Fruit fly (Drosophila melanogaster): ENCODE results near the gene CG3323.
A peak's percentile ranks its signal among the peaks of the same experiment; 100 is the strongest.

CG3323 gene

dm6 chrX:5329266-5329898, 23.9 kb upstream of the CG3323 start, which contains the start of the genes CG3309 and XRCC1 (continued):
- TF ChIP-seq zen2 (GFP tag; IDR thresholded peaks at IDR 0.05; ENCODE audit: partially characterized antibody) (peak; percentile 42; the same call in 1 of the 3 replicates), TFAM (GFP tag; optimal IDR thresholded peaks at IDR 0.05) (no peak), CG7357 (GFP tag; IDR thresholded peaks at IDR 0.05) (peak; percentile 33; the same call in 1 of the 3 replicates), Hmr (GFP tag; optimal IDR thresholded peaks at IDR 0.05) (peak; percentile 53), zen (tag; optimal IDR thresholded peaks at IDR 0.05) (peak; percentile 41), CG17359 (tag; optimal IDR thresholded peaks at IDR 0.05) (peak; percentile 42), CG15269 (tag; optimal IDR thresholded peaks at IDR 0.05) (peak; percentile 50), sens (GFP tag) (peak; percentile 73), p53 (GFP tag; optimal IDR thresholded peaks at IDR 0.05) (no peak), HHEX (GFP tag; optimal IDR thresholded peaks at IDR 0.05) (peak; percentile 20), abd-A (tag; optimal IDR thresholded peaks at IDR 0.05) (no peak), CG10209 (GFP tag; optimal IDR thresholded peaks at IDR 0.05) (peak; percentile 46), E2f2 (GFP tag; IDR thresholded peaks at IDR 0.05) (0 out of 2 replicates have a peak, but pooled peaks have one; percentile 5), ranshi (GFP tag; IDR thresholded peaks at IDR 0.05) (peak; percentile 33; the same call in 1 of the 2 replicates), CG4282 (GFP tag; optimal IDR thresholded peaks at IDR 0.05) (no peak), CG11560 (tag; IDR thresholded peaks at IDR 0.05) (no peak), HLH3B (GFP tag; IDR thresholded peaks at IDR 0.05) (peak; percentile 28; the same call in 1 of the 2 replicates), CG8388 (GFP tag; optimal IDR thresholded peaks at IDR 0.05) (peak; percentile 33), CG31388 (GFP tag; optimal IDR thresholded peaks at IDR 0.05) (no peak), Lpt (GFP tag; optimal IDR thresholded peaks at IDR 0.05) (no peak), Sin3A (optimal IDR thresholded peaks at IDR 0.05) (no peak), CG14710 (tag; optimal IDR thresholded peaks at IDR 0.05) (peak; percentile 65), zfh1 (GFP tag; IDR thresholded peaks at IDR 0.05) (peak; percentile 45; the same call in 1 of the 3 replicates), CG7556 (GFP tag; optimal IDR thresholded peaks at IDR 0.05) (peak; percentile 8), emc (GFP tag; optimal IDR thresholded peaks at IDR 0.05) (no peak), Max (GFP tag; optimal IDR thresholded peaks at IDR 0.05) (peak; percentile 4), mld (GFP tag; IDR thresholded peaks at IDR 0.05; ENCODE audit: partially characterized antibody) (peak; percentile 64; the same call in 2 of the 3 replicates), CG32767 (GFP tag; IDR thresholded peaks at IDR 0.05) (no peak; the same call in 1 of the 2 replicates), stc (GFP tag; IDR thresholded peaks at IDR 0.05) (peak; percentile 48; the same call in 1 of the 2 replicates), onecut (GFP tag; IDR thresholded peaks at IDR 0.05) (no peak), CG6854 (GFP tag; optimal IDR thresholded peaks at IDR 0.05) (no peak), CG15696 (tag; optimal IDR thresholded peaks at IDR 0.05) (peak; percentile 42), CG12659 (GFP tag; optimal IDR thresholded peaks at IDR 0.05) (peak; percentile 60), sc (optimal IDR thresholded peaks at IDR 0.05) (no peak), sc (GFP tag; optimal IDR thresholded peaks at IDR 0.05) (no peak), Dbx (GFP tag; IDR thresholded peaks at IDR 0.05) (peak; percentile 64; the same call in 2 of the 3 replicates), MESR4 (GFP tag; optimal IDR thresholded peaks at IDR 0.05) (no peak), Med (GFP tag) (peak; percentile 82), CG10267 (tag; optimal IDR thresholded peaks at IDR 0.05) (peak; percentile 89), CG15011 (GFP tag; optimal IDR thresholded peaks at IDR 0.05) (no peak), CG2120 (GFP tag; optimal IDR thresholded peaks at IDR 0.05) (peak; percentile 47), CG9215 (GFP tag; IDR thresholded peaks at IDR 0.05) (peak; percentile 49), peb (GFP tag; IDR thresholded peaks at IDR 0.05) (peak; percentile 27; the same call in 1 of the 2 replicates), CG8290 (GFP tag; optimal IDR thresholded peaks at IDR 0.05) (peak; percentile 97), CG8290 (tag; optimal IDR thresholded peaks at IDR 0.05) (peak; percentile 94 to 98), Dip3 (GFP tag; optimal IDR thresholded peaks at IDR 0.05) (no peak), CG2678 (tag; optimal IDR thresholded peaks at IDR 0.05) (peak; percentile 64), CG10147 (GFP tag; optimal IDR thresholded peaks at IDR 0.05) (peak; percentile 14), Trl (optimal IDR thresholded peaks at IDR 0.05) (no peak), Trl (GFP tag; optimal IDR thresholded peaks at IDR 0.05) (no peak), CG7928 (GFP tag; optimal IDR thresholded peaks at IDR 0.05) (no peak)
